Fruit fly (Drosophila melanogaster): ENCODE results near the gene Dbp21E2.

dm6 chr2L:784036-784435 is 27.3 kb upstream of the Dbp21E2 start, which contains the start of gene CG3544:
- TF ChIP-seq CG8478 (optimal IDR thresholded peaks at IDR 0.05) (no peak), CTCF (optimal IDR thresholded peaks at IDR 0.05) (no peak)

Data from S2 (cell line).